Fruit fly (Drosophila melanogaster) S2 (cell line): Measurements from ENCODE around the gene CG14969.

Experiments used
- CG8478 ChIP-seq: fragments of >200 bp; optimal IDR thresholded peaks from 2 replicates; lab custom pipeline; 2018
- CTCF ChIP-seq, 2 experiments: fragments of >200 bp; optimal IDR thresholded peaks; 2 replicates each; lab custom pipeline; 2018

- TF ChIP-seq CG8478 (lab: Kevin White, UChicago) (no peak), CTCF (optimal IDR thresholded peaks at IDR 0.05; lab: Kevin White, UChicago) (no peak)
These were observed 4.3 kb upstream of the CG14969 start for dm6 chr3L:3338882-3339590.
